Worm (Caenorhabditis elegans): ENCODE data around the gene asp-18.

DNA sequence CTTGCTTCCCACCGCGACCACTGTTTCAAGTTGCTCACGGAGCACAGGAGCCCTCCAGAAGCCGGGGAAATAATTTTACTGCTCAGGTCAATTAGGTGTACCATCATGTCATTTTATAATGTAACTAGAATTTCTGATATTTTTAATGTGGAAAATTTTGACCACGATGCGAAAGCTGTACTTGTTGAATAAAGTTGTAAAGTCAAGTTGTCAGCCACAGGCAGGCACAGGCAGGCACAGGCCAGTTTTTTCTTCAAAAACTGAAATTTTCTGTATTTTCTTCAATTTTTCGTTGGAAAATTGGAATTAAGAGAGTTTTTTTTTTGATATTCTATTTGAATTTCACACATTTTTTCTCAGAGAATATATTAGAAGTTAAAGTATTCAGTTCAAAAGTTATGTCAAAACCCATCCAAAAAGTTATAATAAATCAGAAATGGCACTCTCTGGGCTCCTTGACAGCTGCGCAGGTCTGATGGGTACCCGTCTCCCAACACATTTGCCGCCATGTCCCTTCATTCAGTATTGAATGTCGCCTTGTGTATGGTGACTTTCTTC lies 25.3 kb downstream of the asp-18 start, which contains the start of gene Y17D7C.1:
- TF ChIP-seq snpc-4 (tag; optimal IDR thresholded peaks at IDR 0.05) (no peak), nhr-77 (tag; optimal IDR thresholded peaks at IDR 0.05) (no peak), lin-39 (tag; optimal IDR thresholded peaks at IDR 0.05) (no peak), skn-1 (tag; optimal IDR thresholded peaks at IDR 0.05) (no peak), lsy-12 (tag; optimal IDR thresholded peaks at IDR 0.05) (no peak), ama-1 (optimal IDR thresholded peaks at IDR 0.05) (no peak), nhr-237 (tag; optimal IDR thresholded peaks at IDR 0.05) (no peak), ztf-11 (tag; optimal IDR thresholded peaks at IDR 0.05) (no peak)

All from whole organism, L3 larva.